Worm (Caenorhabditis elegans) whole organism, L4/young adult: ENCODE measurements around the gene F47D12.9.

ENCODE experiments used
- W03F9.2 ChIP-seq: fragments of 150-350 bp; optimal IDR thresholded peaks from 2 replicates; lab custom pipeline; 2014; ENCODE audit warnings: missing biosample characterization, missing genetic modification characterization
- him-1 ChIP-seq: sonication (generic microtip); optimal IDR thresholded peaks from 2 replicates; lab custom pipeline; 2016; ENCODE audit warnings: missing genotype, missing genetic modification reagents, missing genetic modification characterization, missing compliant biosample characterization

DNA sequence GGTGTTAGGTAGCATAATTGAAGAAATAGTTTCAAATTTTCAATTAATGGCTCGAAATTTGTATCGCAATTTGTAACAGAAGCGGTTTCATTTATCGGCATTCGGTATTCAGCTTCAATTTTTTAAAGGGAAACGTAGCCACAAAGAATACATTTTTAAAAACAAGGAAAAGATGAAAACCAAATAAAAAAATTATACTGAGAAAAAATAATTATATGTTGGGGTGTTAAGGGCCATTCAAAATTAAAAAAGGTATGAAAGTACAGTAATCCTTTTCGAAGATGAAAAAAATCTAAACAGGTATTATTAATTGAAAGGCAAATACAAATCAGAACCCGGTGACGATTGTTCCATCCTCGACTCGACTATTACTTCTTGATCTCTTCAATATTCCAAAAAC is 44.9 kb downstream of the F47D12.9 start, which contains the start of gene srg-1:
- no peak for TF ChIP-seq him-1 (tag; lab: Kevin White, UChicago)
- no peak for TF ChIP-seq W03F9.2 (tag; lab: Kevin White, UChicago)
